Worm (Caenorhabditis elegans) whole organism, L4 larva: ENCODE data around the gene F54H5.14.

Experiments
- T20F7.1 ChIP-seq: fragments of 200-800 bp; sonication (Bioruptor generic); optimal IDR thresholded peaks from 2 replicates; lab custom pipeline; 2018; ENCODE audit warnings: mild to moderate bottlenecking, missing genetic modification characterization, missing compliant biosample characterization
- Y48G9A.11 ChIP-seq: fragments of 200-800 bp; sonication (Bioruptor generic); IDR thresholded peaks from 2 replicates; pipeline ENCODE4 v1.3.6; 2022; ENCODE audit warnings: missing genetic modification reagents, missing genetic modification characterization, missing compliant biosample characterization
- aha-1 ChIP-seq: fragments of 150-350 bp; peaks from one replicate; lab custom pipeline; 2014; ENCODE audit warnings: missing biosample characterization, missing genetic modification characterization
- ceh-44 ChIP-seq: fragments of 200-800 bp; sonication (Bioruptor generic); IDR thresholded peaks from 2 replicates; pipeline ENCODE4 v1.3.6; 2022; ENCODE audit warnings: missing genetic modification reagents, missing genetic modification characterization, missing compliant biosample characterization
- daf-12 ChIP-seq: fragments of 150-350 bp; optimal IDR thresholded peaks from 2 replicates; lab custom pipeline; 2014; ENCODE audit warnings: missing biosample characterization, missing genetic modification reagents, missing genetic modification characterization
- dmd-6 ChIP-seq: fragments of 200-800 bp; sonication (Bioruptor generic); IDR thresholded peaks from 2 replicates; pipeline ENCODE4 v1.3.6; 2022; ENCODE audit warnings: missing genetic modification reagents, missing genetic modification characterization, missing compliant biosample characterization
- dmd-8 ChIP-seq: fragments of 200-800 bp; sonication (Bioruptor generic); IDR thresholded peaks from 2 replicates; pipeline ENCODE4 v1.3.6; 2022; ENCODE audit warnings: missing genetic modification characterization, missing compliant biosample characterization
- dve-1 ChIP-seq: sonication (generic microtip); optimal IDR thresholded peaks from 2 replicates; lab custom pipeline; 2017; ENCODE audit warnings: antibody characterized with exemption, mild to moderate bottlenecking, missing genetic modification characterization, missing compliant biosample characterization; ENCODE audit not compliant: insufficient read depth
- lin-29 ChIP-seq: fragments of 200-800 bp; sonication (Bioruptor generic); IDR thresholded peaks from 2 replicates; pipeline ENCODE4 v1.3.6; 2022; ENCODE audit warnings: missing genetic modification reagents, missing genetic modification characterization, missing compliant biosample characterization
- lin-39 ChIP-seq: fragments of 150-350 bp; optimal IDR thresholded peaks from 2 replicates; lab custom pipeline; 2014; ENCODE audit warnings: missing biosample characterization, missing genetic modification reagents, missing genetic modification characterization
- nhr-102 ChIP-seq: sonication (generic microtip); optimal IDR thresholded peaks from 2 replicates; lab custom pipeline; 2016; ENCODE audit warnings: mild to moderate bottlenecking, missing genetic modification characterization, moderate library complexity, missing compliant biosample characterization
- nhr-42 ChIP-seq: fragments of 200-800 bp; sonication (Bioruptor generic); IDR thresholded peaks from 2 replicates; pipeline ENCODE4 v1.3.6; 2022; ENCODE audit warnings: missing genetic modification characterization, missing compliant biosample characterization
- nhr-48 ChIP-seq: sonication (generic microtip); optimal IDR thresholded peaks from 2 replicates; lab custom pipeline; 2016; ENCODE audit warnings: mild to moderate bottlenecking, missing genetic modification characterization, missing compliant biosample characterization
- nhr-77 ChIP-seq: fragments of 150-350 bp; optimal IDR thresholded peaks from 2 replicates; lab custom pipeline; 2014; ENCODE audit warnings: missing biosample characterization, missing genetic modification characterization
- pha-4 ChIP-seq, 2 experiments: fragments of 150-350 bp in 1 of 2; fragments of 200-800 bp in 1 of 2; sonication (Bioruptor generic) in 1 of 2; IDR thresholded peaks in 1 of 2; optimal IDR thresholded peaks in 1 of 2; 2 replicates each; pipeline versions ENCODE4 v1.3.6 to Lab custom; 2014 to 2022; ENCODE audit warnings: missing genetic modification characterization in 2 of 2, missing genetic modification reagents in 2 of 2, missing biosample characterization in 1 of 2, missing compliant biosample characterization in 1 of 2
- rbr-2 ChIP-seq: sonication (generic microtip); optimal IDR thresholded peaks from 2 replicates; lab custom pipeline; 2016; ENCODE audit warnings: missing genotype, missing genetic modification characterization, missing compliant biosample characterization
- sdz-12 ChIP-seq: fragments of 200-800 bp; sonication (Bioruptor generic); optimal IDR thresholded peaks from 2 replicates; lab custom pipeline; 2018; ENCODE audit warnings: mild to moderate bottlenecking, missing genetic modification characterization, missing compliant biosample characterization
- set-16 ChIP-seq: fragments of 200-800 bp; sonication (Bioruptor generic); IDR thresholded peaks from 2 replicates; pipeline ENCODE4 v1.3.6; 2022; ENCODE audit warnings: missing genetic modification reagents, missing genetic modification characterization, missing compliant biosample characterization
- skn-1 ChIP-seq: fragments of 150-350 bp; optimal IDR thresholded peaks from 2 replicates; lab custom pipeline; 2014; ENCODE audit warnings: missing biosample characterization, missing genetic modification characterization
- spr-3 ChIP-seq: fragments of 200-800 bp; sonication (Bioruptor generic); optimal IDR thresholded peaks from 2 replicates; lab custom pipeline; 2018; ENCODE audit warnings: mild to moderate bottlenecking, missing genetic modification characterization, missing compliant biosample characterization
- tag-97 ChIP-seq: fragments of 200-800 bp; sonication (Bioruptor generic); IDR thresholded peaks from 2 replicates; pipeline ENCODE4 v1.3.6; 2022; ENCODE audit warnings: missing genetic modification characterization, missing compliant biosample characterization
- unc-130 ChIP-seq: sonication (generic microtip); optimal IDR thresholded peaks from 2 replicates; lab custom pipeline; 2016; ENCODE audit warnings: missing genetic modification reagents, missing genetic modification characterization, missing compliant biosample characterization
- unc-39 ChIP-seq: sonication (generic microtip); optimal IDR thresholded peaks from 2 replicates; lab custom pipeline; 2017; ENCODE audit warnings: missing biosample characterization, missing genetic modification characterization
- zfp-2 ChIP-seq: sonication (generic microtip); optimal IDR thresholded peaks from 2 replicates; lab custom pipeline; 2016; ENCODE audit warnings: mild to moderate bottlenecking, missing genetic modification characterization, missing compliant biosample characterization
- zfp-3 ChIP-seq: fragments of 200-800 bp; sonication (Bioruptor generic); conservative IDR thresholded peaks from 2 replicates; pipeline ENCODE4 v1.3.6; 2022; ENCODE audit warnings: missing genetic modification reagents, missing genetic modification characterization, missing compliant biosample characterization

The F54H5.14 gene

DNA sequence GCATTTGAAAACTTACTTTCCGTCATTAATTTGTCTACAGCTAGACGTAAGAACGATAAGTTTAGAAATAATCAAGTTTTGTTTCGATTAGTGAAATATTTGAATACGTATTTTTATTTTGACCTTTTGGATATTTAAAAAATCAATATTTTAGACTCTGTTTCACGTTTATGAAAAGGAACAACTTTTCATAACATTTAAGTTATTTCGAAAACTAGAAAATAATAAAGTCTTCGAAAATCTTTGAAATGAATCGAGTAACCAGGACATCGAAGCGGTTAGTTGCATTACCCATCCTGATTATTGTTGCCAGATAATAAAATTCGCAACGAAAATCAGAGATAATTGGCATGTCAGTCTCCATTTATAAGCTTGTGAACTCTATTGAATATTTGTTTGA is 44.0 kb downstream of the F54H5.14 start, which contains the start of gene C56C10.6:
Gene C56C10.6, minus strand, starts transcription at position 101 of the 400 bp plus-strand sequence.
- no peak for TF ChIP-seq skn-1 (tag; lab: Kevin White, UChicago)

DNA sequence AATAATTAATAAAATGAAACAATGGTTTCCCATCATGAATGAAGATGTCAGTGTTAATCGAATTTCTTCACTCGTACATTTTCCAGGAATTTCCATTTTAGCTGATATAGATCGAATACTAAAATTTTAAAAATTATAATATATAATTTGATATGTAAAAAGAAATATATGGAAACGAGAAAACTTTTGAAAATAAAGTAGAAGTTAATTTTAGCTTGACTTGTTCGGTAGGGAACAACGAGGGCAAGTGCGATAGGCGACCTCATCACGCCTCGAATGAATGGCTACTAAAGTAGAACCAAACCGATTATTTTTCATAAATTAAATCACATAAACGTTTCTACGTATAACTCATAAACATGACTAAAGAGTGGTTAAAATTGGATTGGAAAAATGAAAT is 46.8 kb downstream of the F54H5.14 start, which contains the start of gene sra-31:
Gene sra-31, minus strand, starts transcription at position 101 of the 400 bp plus-strand sequence.
- no peak for TF ChIP-seq nhr-42 (GFP tag; lab: Robert Waterston, UW)
- TF ChIP-seq lin-39 (tag; lab: Kevin White, UChicago): no peak

DNA sequence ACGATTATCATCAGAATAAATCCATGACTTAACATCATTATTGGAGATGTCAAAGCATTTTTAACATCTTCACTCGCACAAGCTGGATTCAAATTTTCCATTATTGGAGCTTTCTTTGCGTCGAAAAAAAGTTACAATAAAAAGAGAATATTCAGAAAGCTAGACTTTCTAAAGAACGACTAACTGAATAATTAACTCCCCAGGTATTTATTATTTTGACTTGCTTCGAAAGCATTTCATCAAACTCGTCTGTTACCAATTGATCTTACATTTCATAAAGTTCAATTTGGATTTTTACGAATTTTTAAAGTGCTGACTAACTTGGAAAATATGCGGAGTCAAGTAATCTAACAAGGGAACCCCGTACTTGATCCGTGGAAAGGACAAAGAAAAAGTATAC is 49.6 kb downstream of the F54H5.14 start, which contains the start of gene sra-29:
Gene sra-29, minus strand, starts transcription at position 101 of the 400 bp plus-strand sequence.
- TF ChIP-seq unc-39 (no peak), zfp-3 (GFP tag; lab: Robert Waterston, UW) (no peak), daf-12 (no peak), T20F7.1 (GFP tag; lab: Kevin White, UChicago) (no peak), pha-4 (GFP tag; IDR thresholded peaks at IDR 0.05; lab: Robert Waterston, UW) (no peak), pha-4 (tag; optimal IDR thresholded peaks at IDR 0.05; lab: Kevin White, UChicago) (no peak), lin-29 (GFP tag; lab: Robert Waterston, UW) (no peak), rbr-2 (tag; lab: Kevin White, UChicago) (no peak), dmd-8 (GFP tag; lab: Robert Waterston, UW) (no peak), sdz-12 (GFP tag; lab: Kevin White, UChicago) (no peak), aha-1 (no peak), set-16 (GFP tag; lab: Robert Waterston, UW) (no peak), tag-97 (GFP tag; lab: Robert Waterston, UW) (no peak), unc-130 (GFP tag; lab: Kevin White, UChicago) (no peak), dve-1 (no peak)

DNA sequence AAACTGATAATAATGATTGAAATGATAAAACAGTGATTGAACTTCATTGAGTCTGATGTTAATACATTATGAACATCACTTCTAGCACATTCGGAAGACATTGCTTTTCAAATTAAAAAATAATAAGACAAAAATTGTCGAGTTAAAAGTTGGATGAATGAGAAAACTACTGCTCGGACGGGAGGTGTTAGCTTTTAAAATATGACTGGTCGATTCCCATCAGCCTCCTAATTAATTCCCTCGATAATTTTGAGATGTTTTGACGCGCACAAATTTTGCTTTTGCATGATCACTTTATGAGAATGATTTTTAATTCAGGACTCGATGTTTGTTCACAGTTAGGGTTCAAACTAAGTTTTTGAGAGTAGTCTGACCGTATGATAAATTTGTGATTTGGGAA is 51.5 kb downstream of the F54H5.14 start, which contains the start of gene sra-28:
Gene sra-28, minus strand, starts transcription at position 101 of the 400 bp plus-strand sequence.
- TF ChIP-seq zfp-2 (no peak), Y48G9A.11 (GFP tag; lab: Robert Waterston, UW) (no peak), dmd-6 (no peak), nhr-77 (tag; lab: Kevin White, UChicago) (no peak), dmd-8 (GFP tag; lab: Robert Waterston, UW) (no peak), nhr-102 (tag; lab: Kevin White, UChicago) (no peak), spr-3 (GFP tag; lab: Kevin White, UChicago) (no peak), ceh-44 (GFP tag; lab: Robert Waterston, UW) (no peak), nhr-48 (tag; lab: Kevin White, UChicago) (no peak), skn-1 (tag; lab: Kevin White, UChicago) (no peak), sdz-12 (GFP tag; lab: Kevin White, UChicago) (no peak)
